Fruit fly (Drosophila melanogaster) whole organism, wandering third instar larva: ENCODE data around the gene CG10469.

Experiments
- Abd-B ChIP-seq: fragments of >200 bp; optimal IDR thresholded peaks from 2 replicates; lab custom pipeline; 2017; ENCODE audit warnings: missing biosample characterization, missing genetic modification characterization
- CrebA ChIP-seq: fragments of 200-800 bp; sonication (Bioruptor generic); optimal IDR thresholded peaks from 2 replicates; lab custom pipeline; 2016; ENCODE audit warnings: missing biosample characterization, mild to moderate bottlenecking, missing genetic modification characterization, borderline replicate concordance
- Dfd ChIP-seq: fragments of >200 bp; optimal IDR thresholded peaks from 2 replicates; lab custom pipeline; 2017; ENCODE audit warnings: missing biosample characterization, missing genetic modification characterization
- Dif ChIP-seq: fragments of 200-275, 200-300 bp; sonication (Bioruptor generic); optimal IDR thresholded peaks from 2 replicates; lab custom pipeline; 2018; ENCODE audit warnings: missing biosample characterization, missing genetic modification characterization; ENCODE audit not compliant: partially characterized antibody
- GATAd ChIP-seq: sonication (Bioruptor generic); optimal IDR thresholded peaks from 2 replicates; lab custom pipeline; 2016; ENCODE audit warnings: missing biosample characterization, missing genetic modification characterization
- HLH106 ChIP-seq: fragments of 200-800 bp; optimal IDR thresholded peaks from 3 replicates; lab custom pipeline; 2019; ENCODE audit warnings: missing biosample characterization, mild to moderate bottlenecking, missing genetic modification characterization, moderate library complexity
- Hnf4 ChIP-seq: fragments of 200-800 bp; sonication (Bioruptor generic); optimal IDR thresholded peaks from 2 replicates; lab custom pipeline; 2016; ENCODE audit warnings: missing biosample characterization, mild to moderate bottlenecking, missing genetic modification characterization
- Hr78 ChIP-seq: fragments of >200 bp; optimal IDR thresholded peaks from 2 replicates; lab custom pipeline; 2017; ENCODE audit warnings: missing biosample characterization, missing genetic modification characterization
- Hr83 ChIP-seq: fragments of 200-300 bp; sonication (Bioruptor generic); optimal IDR thresholded peaks from 2 replicates; lab custom pipeline; 2016; ENCODE audit warnings: missing biosample characterization, mild to moderate bottlenecking, missing genetic modification characterization, moderate library complexity; ENCODE audit not compliant: poor library complexity, severe bottlenecking
- Jra ChIP-seq: sonication (Bioruptor generic); optimal IDR thresholded peaks from 2 replicates; lab custom pipeline; 2016; ENCODE audit warnings: missing biosample characterization, missing genetic modification characterization
- Mio ChIP-seq: sonication (Bioruptor generic); optimal IDR thresholded peaks from 2 replicates; lab custom pipeline; 2016; ENCODE audit warnings: missing biosample characterization, missing genetic modification characterization
- Myc ChIP-seq: fragments of >200 bp; optimal IDR thresholded peaks from 2 replicates; lab custom pipeline; 2017
- N ChIP-seq: fragments of >200 bp; optimal IDR thresholded peaks from 2 replicates; lab custom pipeline; 2018; ENCODE audit warnings: missing biosample characterization, missing external identifiers, missing genetic modification characterization
- OdsH ChIP-seq: fragments of 200-800 bp; sonication (Bioruptor generic); optimal IDR thresholded peaks from 2 replicates; lab custom pipeline; 2016; ENCODE audit warnings: missing biosample characterization, mild to moderate bottlenecking, missing genetic modification characterization
- Rel ChIP-seq, 2 experiments: fragments of 200-800 bp; sonication (Bioruptor generic) in 1 of 2; optimal IDR thresholded peaks; 2 replicates in 1 of 2; 3 replicates in 1 of 2; lab custom pipeline; 2016 to 2019; ENCODE audit warnings: mild to moderate bottlenecking in 2 of 2, missing biosample characterization in 2 of 2, missing genetic modification characterization in 2 of 2, moderate library complexity in 1 of 2
- Sp1 ChIP-seq: fragments of 200-800 bp; sonication (Bioruptor generic); optimal IDR thresholded peaks from 3 replicates; lab custom pipeline; 2019; ENCODE audit warnings: missing biosample characterization, mild to moderate bottlenecking, missing genetic modification characterization, moderate library complexity
- Vsx2 ChIP-seq: fragments of 200-300, 225-300 bp; sonication (Bioruptor generic); optimal IDR thresholded peaks from 2 replicates; lab custom pipeline; 2018; ENCODE audit warnings: missing biosample characterization, missing genetic modification characterization; ENCODE audit not compliant: partially characterized antibody
- br ChIP-seq: fragments of 200-800 bp; sonication (Bioruptor generic); optimal IDR thresholded peaks from 2 replicates; lab custom pipeline; 2016; ENCODE audit warnings: missing biosample characterization, missing genetic modification characterization
- brk ChIP-seq: fragments of 200-800 bp; sonication (Bioruptor generic); optimal IDR thresholded peaks from 2 replicates; lab custom pipeline; 2016; ENCODE audit warnings: missing biosample characterization, mild to moderate bottlenecking, missing genetic modification characterization
- dl ChIP-seq, 2 experiments: fragments of 175-275, 200-275 bp in 1 of 2; fragments of 200-275 bp in 1 of 2; sonication (Bioruptor generic); optimal IDR thresholded peaks; lab custom pipeline; 2018; ENCODE audit warnings: mild to moderate bottlenecking in 2 of 2, missing biosample characterization in 2 of 2, missing genetic modification characterization in 2 of 2, moderate library complexity in 2 of 2; ENCODE audit not compliant: partially characterized antibody in 2 of 2, insufficient read depth in 1 of 2
- dmrt93B ChIP-seq: fragments of 200-800 bp; sonication (Bioruptor generic); optimal IDR thresholded peaks from 2 replicates; lab custom pipeline; 2018; ENCODE audit warnings: missing biosample characterization, mild to moderate bottlenecking, missing genetic modification characterization
- ey ChIP-seq: fragments of 200-800 bp; sonication (Bioruptor generic); optimal IDR thresholded peaks from 2 replicates; lab custom pipeline; 2016; ENCODE audit warnings: missing biosample characterization, missing genetic modification characterization
- foxo ChIP-seq, 2 experiments: fragments of 200-800 bp; sonication (Bioruptor generic); optimal IDR thresholded peaks; 2 replicates in 1 of 2; 3 replicates in 1 of 2; lab custom pipeline; 2016 to 2017; ENCODE audit warnings: missing biosample characterization in 2 of 2, missing genetic modification characterization in 2 of 2
- fru ChIP-seq: fragments of 200-800 bp; sonication (Bioruptor generic); optimal IDR thresholded peaks from 3 replicates; lab custom pipeline; 2016; ENCODE audit warnings: missing biosample characterization, mild to moderate bottlenecking, missing genetic modification characterization
- h ChIP-seq: fragments of 200-800 bp; sonication (Bioruptor generic); optimal IDR thresholded peaks from 3 replicates; lab custom pipeline; 2016; ENCODE audit warnings: missing biosample characterization, mild to moderate bottlenecking, missing genetic modification characterization
- jim ChIP-seq: fragments of 175-275, 200-325 bp; sonication (Bioruptor generic); optimal IDR thresholded peaks from 2 replicates; lab custom pipeline; 2016; ENCODE audit warnings: missing biosample characterization, mild to moderate bottlenecking, missing genetic modification characterization
- lola ChIP-seq: fragments of >200 bp; optimal IDR thresholded peaks from 2 replicates; lab custom pipeline; 2017; ENCODE audit warnings: missing biosample characterization, missing genetic modification characterization
- pan ChIP-seq: fragments of >200 bp; optimal IDR thresholded peaks from 2 replicates; lab custom pipeline; 2017
- psq ChIP-seq: fragments of 200-800 bp; sonication (Bioruptor generic); optimal IDR thresholded peaks from 3 replicates; lab custom pipeline; 2017; ENCODE audit warnings: missing biosample characterization, mild to moderate bottlenecking, missing genetic modification characterization, moderate library complexity
- sv ChIP-seq: fragments of 200-800 bp; sonication (Bioruptor generic); optimal IDR thresholded peaks from 3 replicates; lab custom pipeline; 2016; ENCODE audit warnings: missing biosample characterization, missing genetic modification characterization
- tai ChIP-seq: sonication (Bioruptor generic); optimal IDR thresholded peaks from 2 replicates; lab custom pipeline; 2016; ENCODE audit warnings: missing biosample characterization, missing genetic modification characterization
- woc ChIP-seq: sonication (Bioruptor generic); optimal IDR thresholded peaks from 2 replicates; lab custom pipeline; 2016; ENCODE audit warnings: missing biosample characterization, mild to moderate bottlenecking, missing genetic modification characterization

Gene CG10469

dm6 chr3L:6138018-6138417 is 44.9 kb upstream of the CG10469 start, which contains the start of gene Lcp65Ae:
Lcp65Ae (minus strand) TSS chr3L:6138118.
- TF ChIP-seq dl (GFP tag; optimal IDR thresholded peaks at IDR 0.05; lab: Kevin White, UChicago; ENCODE audit: insufficient read depth in 1 of 2, partially characterized antibody in 2 of 2) (no peak), Jra (GFP tag; lab: Kevin White, UChicago) (no peak), br (GFP tag; lab: Kevin White, UChicago) (no peak), fru (no peak), Dif (GFP tag; lab: Kevin White, UChicago) (no peak), h (GFP tag; lab: Kevin White, UChicago) (no peak), Rel (GFP tag; optimal IDR thresholded peaks at IDR 0.05; lab: Kevin White, UChicago) (no peak), Rel (tag; optimal IDR thresholded peaks at IDR 0.05; lab: Kevin White, UChicago) (no peak), HLH106 (tag; lab: Kevin White, UChicago) (no peak), psq (no peak), N (GFP tag; lab: Kevin White, UChicago) (no peak)
- TF ChIP-seq, all 38 proteins: peak for 0

dm6 chr3L:6136691-6137090 is 43.6 kb upstream of the CG10469 start, which contains the start of gene Lcp65Af:
Lcp65Af (minus strand) TSS chr3L:6136791.
- TF ChIP-seq Jra (GFP tag; lab: Kevin White, UChicago) (no peak), Dfd (no peak), tai (GFP tag; lab: Kevin White, UChicago) (no peak), Dif (GFP tag; lab: Kevin White, UChicago) (no peak), Abd-B (GFP tag; lab: Kevin White, UChicago) (no peak), CrebA (GFP tag; lab: Kevin White, UChicago) (no peak), h (GFP tag; lab: Kevin White, UChicago) (no peak), jim (no peak), Rel (GFP tag; optimal IDR thresholded peaks at IDR 0.05; lab: Kevin White, UChicago) (no peak), Rel (tag; optimal IDR thresholded peaks at IDR 0.05; lab: Kevin White, UChicago) (no peak), psq (no peak), sv (no peak), lola (GFP tag; lab: Kevin White, UChicago) (no peak), Hr78 (no peak), Hr83 (GFP tag; lab: Kevin White, UChicago) (no peak)

dm6 chr3L:6135174-6135573 is 42.1 kb upstream of the CG10469 start, which contains the start of gene Lcp65Ag1:
Lcp65Ag1 (minus strand) TSS chr3L:6135274.
- TF ChIP-seq tai (GFP tag; lab: Kevin White, UChicago) (no peak), HLH106 (tag; lab: Kevin White, UChicago) (no peak), sv (no peak), GATAd (no peak)
- TF ChIP-seq, all 38 proteins: peak for 0

dm6 chr3L:6133546-6133945 is 40.4 kb upstream of the CG10469 start, which contains the start of gene Lcp65Ag2:
Lcp65Ag2 (minus strand) TSS chr3L:6133593.
- TF ChIP-seq fru (no peak), dmrt93B (no peak), brk (GFP tag; lab: Kevin White, UChicago) (no peak), Mio (GFP tag; lab: Kevin White, UChicago) (no peak), Hr83 (GFP tag; lab: Kevin White, UChicago) (no peak), Sp1 (GFP tag; lab: Kevin White, UChicago) (no peak), Jra (GFP tag; lab: Kevin White, UChicago) (no peak), N (GFP tag; lab: Kevin White, UChicago) (no peak), GATAd (no peak), h (GFP tag; lab: Kevin White, UChicago) (no peak), Myc (lab: Kevin White, UChicago) (no peak), lola (GFP tag; lab: Kevin White, UChicago) (no peak), ey (GFP tag; lab: Kevin White, UChicago) (no peak), foxo (GFP tag; optimal IDR thresholded peaks at IDR 0.05; lab: Kevin White, UChicago) (no peak), woc (no peak), tai (GFP tag; lab: Kevin White, UChicago) (no peak), Hnf4 (GFP tag; lab: Kevin White, UChicago) (no peak), Vsx2 (no peak), pan (lab: Kevin White, UChicago) (no peak), OdsH (GFP tag; lab: Kevin White, UChicago) (no peak)
